In the genomic region with DNA sequence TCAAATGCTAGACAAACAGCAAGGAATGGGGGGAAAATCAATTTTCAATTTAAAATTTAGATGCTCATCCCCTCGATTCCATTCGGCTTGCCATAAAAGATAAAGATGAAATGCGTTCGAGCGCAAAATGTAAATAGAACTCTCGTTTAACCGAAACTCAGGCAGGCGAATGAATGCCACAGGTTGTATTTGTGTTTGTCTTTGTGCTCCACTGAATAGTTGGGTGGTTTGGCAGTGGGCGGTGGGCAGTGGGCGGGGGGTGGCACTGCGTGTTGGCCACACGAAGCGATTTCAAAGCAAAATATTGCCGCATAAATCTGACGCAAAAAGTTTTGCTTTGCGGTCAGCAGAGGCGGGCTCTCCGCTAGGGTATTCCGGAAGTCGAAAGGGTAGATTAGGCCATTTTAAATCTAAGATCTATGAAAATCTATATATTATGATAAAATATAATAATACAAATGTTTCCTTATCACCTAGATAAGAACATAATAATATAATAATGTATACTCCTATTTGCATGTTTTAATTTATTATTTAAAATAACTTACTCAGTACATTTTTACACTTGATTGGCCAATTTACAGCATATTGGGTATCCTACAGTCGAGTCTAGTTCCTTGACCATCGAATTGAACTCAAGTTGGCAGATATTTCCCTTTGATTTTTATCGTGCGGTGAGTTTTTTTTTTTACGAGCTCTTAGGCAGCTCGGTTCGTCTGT, we compare ENCODE assay signal across 1 fruit fly cellular context.
TF ChIP-seq lines count a peak whose summit lies in the region.

No protein-coding gene starts in this region.

TF ChIP-seq in whole organism, embryonic, 481 proteins besides CTCF, POLR2A, EP300 and RAD21 (continued from another document):
- TF ChIP-seq Aef1 (GFP tag; IDR thresholded peaks at IDR 0.05; lab: Robert Waterston, UW), result peak; percentile 35; the same call in 1 of the 3 replicates
- TF ChIP-seq Bgb (GFP tag; IDR thresholded peaks at IDR 0.05; lab: Robert Waterston, UW; ENCODE audit: partially characterized antibody), result no peak
- TF ChIP-seq lmd (GFP tag; IDR thresholded peaks at IDR 0.05; lab: Robert Waterston, UW), result peak; percentile 83
- peak; percentile 79 for TF ChIP-seq nmo (GFP tag; optimal IDR thresholded peaks at IDR 0.05; lab: Kevin White, UChicago)
- peak; percentile 65 for TF ChIP-seq Xbp1 (GFP tag; optimal IDR thresholded peaks at IDR 0.05; lab: Kevin White, UChicago)
- TF ChIP-seq CG17186 (GFP tag; optimal IDR thresholded peaks at IDR 0.05; lab: Kevin White, UChicago), result no peak
- TF ChIP-seq Dref (GFP tag; IDR thresholded peaks at IDR 0.05; lab: Robert Waterston, UW), result no peak
- 0 out of 2 replicates have a peak, but pooled peaks have one; percentile 26 for TF ChIP-seq Dip2 (GFP tag; IDR thresholded peaks at IDR 0.05; lab: Robert Waterston, UW)
- no peak for TF ChIP-seq Mad (GFP tag; optimal IDR thresholded peaks at IDR 0.05; lab: Kevin White, UChicago)
- TF ChIP-seq Ptx1 (GFP tag; IDR thresholded peaks at IDR 0.05; lab: Robert Waterston, UW), result peak; percentile 85
- TF ChIP-seq CG3838 (GFP tag; optimal IDR thresholded peaks at IDR 0.05; lab: Kevin White, UChicago), result no peak
- TF ChIP-seq CG5180 (GFP tag; optimal IDR thresholded peaks at IDR 0.05; lab: Kevin White, UChicago), result peak; percentile 52
- no peak for TF ChIP-seq pfk (GFP tag; optimal IDR thresholded peaks at IDR 0.05; lab: Kevin White, UChicago)
- TF ChIP-seq CG8089 (GFP tag; optimal IDR thresholded peaks at IDR 0.05; lab: Kevin White, UChicago), result no peak
- TF ChIP-seq slp2 (GFP tag; optimal IDR thresholded peaks at IDR 0.05; lab: Kevin White, UChicago), result no peak
- no peak for TF ChIP-seq hth (optimal IDR thresholded peaks at IDR 0.05; lab: Kevin White, UChicago)
- TF ChIP-seq CG17829 (tag; optimal IDR thresholded peaks at IDR 0.05; lab: Kevin White, UChicago), result peak; percentile 37
- no peak for TF ChIP-seq fd102C (GFP tag; optimal IDR thresholded peaks at IDR 0.05; lab: Kevin White, UChicago)
- no peak for TF ChIP-seq vfl (GFP tag; optimal IDR thresholded peaks at IDR 0.05; lab: Kevin White, UChicago)
- TF ChIP-seq da (GFP tag; optimal IDR thresholded peaks at IDR 0.05; lab: Kevin White, UChicago), result no peak
- TF ChIP-seq CG30431 (GFP tag; optimal IDR thresholded peaks at IDR 0.05; lab: Kevin White, UChicago), result no peak
- no peak for TF ChIP-seq Opbp (GFP tag; IDR thresholded peaks at IDR 0.05; lab: Robert Waterston, UW; ENCODE audit: partially characterized antibody)
- TF ChIP-seq CG4282 (GFP tag; optimal IDR thresholded peaks at IDR 0.05; lab: Kevin White, UChicago), result no peak
- TF ChIP-seq CG7987 (GFP tag; optimal IDR thresholded peaks at IDR 0.05; lab: Kevin White, UChicago), result no peak
- TF ChIP-seq kay (GFP tag; optimal IDR thresholded peaks at IDR 0.05; lab: Kevin White, UChicago), result no peak
- TF ChIP-seq Doc3 (GFP tag; IDR thresholded peaks at IDR 0.05; lab: Robert Waterston, UW; ENCODE audit: partially characterized antibody), result no peak
- peak; percentile 42; the same call in 1 of the 2 replicates for TF ChIP-seq NFAT (GFP tag; IDR thresholded peaks at IDR 0.05; lab: Robert Waterston, UW)
- no peak for TF ChIP-seq emc (GFP tag; optimal IDR thresholded peaks at IDR 0.05; lab: Kevin White, UChicago)
- no peak for TF ChIP-seq Lpt (GFP tag; optimal IDR thresholded peaks at IDR 0.05; lab: Kevin White, UChicago)
- TF ChIP-seq CG11398 (GFP tag; optimal IDR thresholded peaks at IDR 0.05; lab: Kevin White, UChicago), result no peak
- no peak for TF ChIP-seq Bteb2 (GFP tag; optimal IDR thresholded peaks at IDR 0.05; lab: Kevin White, UChicago)
